Fruit fly (Drosophila melanogaster) whole organism, embryonic: ENCODE data around the gene Ccp84Ac.

Experiments
- Bgb ChIP-seq: fragments of 200-800 bp; sonication (Bioruptor generic); IDR thresholded peaks from 2 replicates; pipeline ENCODE4 v1.3.6; 2022; ENCODE audit warnings: missing biosample characterization, missing genetic modification characterization; ENCODE audit not compliant: partially characterized antibody
- BtbVII ChIP-seq: fragments of 200-800 bp; sonication (Bioruptor generic); optimal IDR thresholded peaks from 3 replicates; lab custom pipeline; 2017; ENCODE audit warnings: missing biosample characterization, mild to moderate bottlenecking, missing genetic modification characterization
- Bteb2 ChIP-seq: fragments of 200-800 bp; sonication (Bioruptor generic); optimal IDR thresholded peaks from 2 replicates; lab custom pipeline; 2016; ENCODE audit warnings: missing biosample characterization, missing genetic modification characterization
- CG10274 ChIP-seq: fragments of 200-800 bp; sonication (Bioruptor generic); optimal IDR thresholded peaks from 3 replicates; lab custom pipeline; 2017; ENCODE audit warnings: missing biosample characterization, mild to moderate bottlenecking, missing genetic modification characterization
- CG10366 ChIP-seq: fragments of 200-800 bp; sonication (Bioruptor generic); IDR thresholded peaks from 2 replicates; pipeline ENCODE4 v1.3.6; 2022; ENCODE audit warnings: missing biosample characterization, missing genetic modification characterization
- CG11695 ChIP-seq: fragments of 200-800 bp; sonication (Bioruptor generic); IDR thresholded peaks from 3 replicates; pipeline ENCODE4 v1.3.6; 2022; ENCODE audit warnings: missing biosample characterization, missing genetic modification characterization
- CG14710 ChIP-seq: fragments of 200-800 bp; sonication (Bioruptor generic); optimal IDR thresholded peaks from 3 replicates; lab custom pipeline; 2019; ENCODE audit warnings: missing biosample characterization, mild to moderate bottlenecking, missing genetic modification characterization, moderate library complexity
- CG14965 ChIP-seq: fragments of 200-800 bp; sonication (Bioruptor generic); optimal IDR thresholded peaks from 2 replicates; lab custom pipeline; 2016; ENCODE audit warnings: missing biosample characterization, missing genetic modification characterization, borderline replicate concordance
- CG15011 ChIP-seq: fragments of 200-800 bp; sonication (Bioruptor generic); optimal IDR thresholded peaks from 3 replicates; lab custom pipeline; 2018; ENCODE audit warnings: missing biosample characterization, mild to moderate bottlenecking, missing genetic modification characterization
- CG15514 ChIP-seq: fragments of 200-800 bp; sonication (Bioruptor generic); optimal IDR thresholded peaks from 3 replicates; lab custom pipeline; 2017; ENCODE audit warnings: missing biosample characterization, missing genetic modification characterization, mild to moderate bottlenecking, moderate library complexity, missing genetic modification reagents
- CG16863 ChIP-seq: fragments of 200-800 bp; sonication (Bioruptor generic); optimal IDR thresholded peaks from 3 replicates; lab custom pipeline; 2016; ENCODE audit warnings: missing biosample characterization, missing genetic modification characterization
- CG17612 ChIP-seq: fragments of 200-800 bp; sonication (Bioruptor generic); IDR thresholded peaks from 2 replicates; pipeline ENCODE4 v1.3.6; 2022; ENCODE audit warnings: missing biosample characterization, missing genetic modification characterization
- CG18599 ChIP-seq: fragments of 200-800 bp; sonication (Bioruptor generic); optimal IDR thresholded peaks from 3 replicates; lab custom pipeline; 2017; ENCODE audit warnings: missing biosample characterization, missing genetic modification characterization, mild to moderate bottlenecking, moderate library complexity, missing genetic modification reagents
- CG3065 ChIP-seq: fragments of 200-800 bp; sonication (Bioruptor generic); optimal IDR thresholded peaks from 2 replicates; lab custom pipeline; 2016; ENCODE audit warnings: missing biosample characterization, missing genetic modification characterization
- CG32767 ChIP-seq: fragments of 200-800 bp; sonication (Bioruptor generic); IDR thresholded peaks from 2 replicates; pipeline ENCODE4 v1.3.6; 2022; ENCODE audit warnings: missing biosample characterization, missing genetic modification characterization
- CG3847 ChIP-seq: fragments of 200-800 bp; sonication (Bioruptor generic); IDR thresholded peaks from 2 replicates; pipeline ENCODE4 v1.3.6; 2022; ENCODE audit warnings: missing biosample characterization, missing genetic modification characterization
- CG6689 ChIP-seq: fragments of 200-800 bp; sonication (Bioruptor generic); IDR thresholded peaks from 2 replicates; pipeline ENCODE4 v1.3.6; 2022; ENCODE audit warnings: missing biosample characterization, missing genetic modification characterization
- CG7271 ChIP-seq: fragments of 200-800 bp; sonication (Bioruptor generic); optimal IDR thresholded peaks from 2 replicates; lab custom pipeline; 2018; ENCODE audit warnings: missing biosample characterization, mild to moderate bottlenecking, missing genetic modification characterization, moderate library complexity
- CG7963 ChIP-seq: fragments of 200-800 bp; sonication (Bioruptor generic); IDR thresholded peaks from 3 replicates; pipeline ENCODE4 v1.3.6; 2022; ENCODE audit warnings: missing biosample characterization, missing genetic modification characterization; ENCODE audit not compliant: partially characterized antibody
- CG8359 ChIP-seq: fragments of 200-800 bp; sonication (Bioruptor generic); optimal IDR thresholded peaks from 2 replicates; lab custom pipeline; 2017; ENCODE audit warnings: missing biosample characterization, mild to moderate bottlenecking, missing genetic modification characterization, borderline replicate concordance
- D19B ChIP-seq: fragments of 200-800 bp; sonication (Bioruptor generic); optimal IDR thresholded peaks from 2 replicates; lab custom pipeline; 2017; ENCODE audit warnings: missing biosample characterization, mild to moderate bottlenecking, missing genetic modification characterization
- Hr3 ChIP-seq: fragments of 200-800 bp; sonication (Bioruptor generic); optimal IDR thresholded peaks from 3 replicates; lab custom pipeline; 2016; ENCODE audit warnings: missing biosample characterization, missing genetic modification characterization
- Hr51 ChIP-seq, 2 experiments: fragments of 200-800 bp; sonication (Bioruptor generic); optimal IDR thresholded peaks; 2 replicates in 1 of 2; 3 replicates in 1 of 2; lab custom pipeline; 2016 to 2018; ENCODE audit warnings: missing biosample characterization in 2 of 2, missing genetic modification characterization in 2 of 2, mild to moderate bottlenecking in 1 of 2, moderate library complexity in 1 of 2
- Jarid2 ChIP-seq: fragments of 200-800 bp; sonication (Bioruptor generic); optimal IDR thresholded peaks from 3 replicates; lab custom pipeline; 2017; ENCODE audit warnings: mild to moderate bottlenecking, missing biosample characterization, missing genetic modification reagents, missing genetic modification characterization
- Med ChIP-seq: fragments of 200-800 bp; sonication (Bioruptor generic); peaks from one replicate; lab custom pipeline; 2016; ENCODE audit warnings: missing biosample characterization, missing genetic modification characterization, mild to moderate bottlenecking, inconsistent platforms, moderate library complexity
- Six4 ChIP-seq: fragments of 200-800 bp; sonication (Bioruptor generic); optimal IDR thresholded peaks from 2 replicates; lab custom pipeline; 2016; ENCODE audit warnings: missing biosample characterization, missing genetic modification characterization
- ara ChIP-seq: fragments of 200-800 bp; sonication (Bioruptor generic); IDR thresholded peaks from 2 replicates; pipeline ENCODE4 v1.3.6; 2022; ENCODE audit warnings: missing biosample characterization, missing genetic modification characterization
- ato ChIP-seq: fragments of 200-800 bp; sonication (Bioruptor generic); IDR thresholded peaks from 2 replicates; pipeline ENCODE4 v1.3.6; 2022; ENCODE audit warnings: missing biosample characterization, missing genetic modification characterization; ENCODE audit not compliant: partially characterized antibody
- bbx ChIP-seq: fragments of 200-800 bp; sonication (Bioruptor generic); IDR thresholded peaks from 2 replicates; pipeline ENCODE4 v1.3.6; 2022; ENCODE audit warnings: missing biosample characterization, missing genetic modification characterization; ENCODE audit not compliant: partially characterized antibody
- caup ChIP-seq: fragments of 200-800 bp; sonication (Bioruptor generic); optimal IDR thresholded peaks from 3 replicates; lab custom pipeline; 2017; ENCODE audit warnings: missing biosample characterization, mild to moderate bottlenecking, missing genetic modification characterization, moderate library complexity; ENCODE audit not compliant: severe bottlenecking
- cg ChIP-seq: fragments of 200-800 bp; sonication (Bioruptor generic); optimal IDR thresholded peaks from 3 replicates; lab custom pipeline; 2019; ENCODE audit warnings: missing biosample characterization, mild to moderate bottlenecking, missing genetic modification characterization, moderate library complexity
- da ChIP-seq: fragments of 200-800 bp; sonication (Bioruptor generic); optimal IDR thresholded peaks from 2 replicates; lab custom pipeline; 2016; ENCODE audit warnings: missing biosample characterization, missing genetic modification characterization
- en ChIP-seq: fragments of 200-800 bp; sonication (Bioruptor generic); optimal IDR thresholded peaks from 2 replicates; lab custom pipeline; 2016; ENCODE audit warnings: missing biosample characterization, missing genetic modification characterization
- gsb-n ChIP-seq: fragments of 200-800 bp; sonication (Bioruptor generic); optimal IDR thresholded peaks from 3 replicates; lab custom pipeline; 2018; ENCODE audit warnings: missing biosample characterization, mild to moderate bottlenecking, missing genetic modification characterization
- hbn ChIP-seq: fragments of 200-800 bp; sonication (Bioruptor generic); IDR thresholded peaks from 2 replicates; pipeline ENCODE4 v1.3.6; 2022; ENCODE audit warnings: missing biosample characterization, missing genetic modification characterization; ENCODE audit not compliant: partially characterized antibody
- jigr1 ChIP-seq: fragments of 200-800 bp; sonication (Bioruptor generic); IDR thresholded peaks from 3 replicates; pipeline ENCODE4 v1.3.6; 2022; ENCODE audit warnings: missing biosample characterization, missing genetic modification characterization
- lab ChIP-seq: fragments of 200-800 bp; sonication (Bioruptor generic); optimal IDR thresholded peaks from 3 replicates; lab custom pipeline; 2017; ENCODE audit warnings: missing biosample characterization, missing genetic modification characterization, mild to moderate bottlenecking, moderate library complexity, missing genetic modification reagents
- lmd ChIP-seq: fragments of 200-800 bp; sonication (Bioruptor generic); IDR thresholded peaks from 2 replicates; pipeline ENCODE4 v1.3.6; 2022; ENCODE audit warnings: missing biosample characterization, missing genetic modification characterization
- nmo ChIP-seq: fragments of 200-800 bp; sonication (Bioruptor generic); optimal IDR thresholded peaks from 2 replicates; lab custom pipeline; 2018; ENCODE audit warnings: missing biosample characterization, mild to moderate bottlenecking, missing genetic modification characterization, moderate library complexity
- p53 ChIP-seq: fragments of 200-800 bp; sonication (Bioruptor generic); optimal IDR thresholded peaks from 2 replicates; lab custom pipeline; 2016; ENCODE audit warnings: missing biosample characterization, missing genetic modification characterization
- sens ChIP-seq: fragments of 200-800 bp; sonication (Bioruptor generic); peaks from one replicate; lab custom pipeline; 2016; ENCODE audit warnings: missing biosample characterization, missing genetic modification characterization
- seq ChIP-seq: fragments of 200-800 bp; sonication (Bioruptor generic); IDR thresholded peaks from 2 replicates; pipeline ENCODE4 v1.3.6; 2022; ENCODE audit warnings: missing biosample characterization, missing genetic modification characterization
- slbo ChIP-seq: fragments of 200-800 bp; sonication (Bioruptor generic); IDR thresholded peaks from 2 replicates; pipeline ENCODE4 v1.3.6; 2022; ENCODE audit warnings: missing biosample characterization, missing genetic modification characterization
- sqz ChIP-seq: fragments of 200-800 bp; sonication (Bioruptor generic); optimal IDR thresholded peaks from 3 replicates; lab custom pipeline; 2018; ENCODE audit warnings: missing biosample characterization, mild to moderate bottlenecking, missing genetic modification characterization
- sr ChIP-seq: fragments of 200-800 bp; sonication (Bioruptor generic); IDR thresholded peaks from 3 replicates; pipeline ENCODE4 v1.3.6; 2022; ENCODE audit warnings: missing biosample characterization, missing genetic modification characterization
- ssp ChIP-seq: fragments of 200-800 bp; sonication (Bioruptor generic); IDR thresholded peaks from 2 replicates; pipeline ENCODE4 v1.3.6; 2022; ENCODE audit warnings: missing biosample characterization, missing genetic modification characterization
- vvl ChIP-seq: fragments of 200-800 bp; sonication (Bioruptor generic); IDR thresholded peaks from 2 replicates; pipeline ENCODE4 v1.3.6; 2022; ENCODE audit warnings: missing biosample characterization, missing genetic modification characterization
- yki ChIP-seq: fragments of >200 bp; optimal IDR thresholded peaks from 3 replicates; lab custom pipeline; 2018
- zen2 ChIP-seq: fragments of 200-800 bp; sonication (Bioruptor generic); IDR thresholded peaks from 3 replicates; pipeline ENCODE4 v1.3.6; 2022; ENCODE audit warnings: missing biosample characterization, missing genetic modification characterization; ENCODE audit not compliant: partially characterized antibody
- zfh1 ChIP-seq: fragments of 200-800 bp; sonication (Bioruptor generic); IDR thresholded peaks from 3 replicates; pipeline ENCODE4 v1.3.6; 2022; ENCODE audit warnings: missing biosample characterization, missing genetic modification characterization
- zfh2 ChIP-seq: fragments of 200-800 bp; sonication (Bioruptor generic); optimal IDR thresholded peaks from 2 replicates; lab custom pipeline; 2016; ENCODE audit warnings: missing biosample characterization, missing genetic modification characterization

Ccp84Ac gene

dm6 chr3R:6659941-6660340, 36.1 kb downstream of the Ccp84Ac start, which contains the start of gene agt (continued):
- TF ChIP-seq gsb-n (tag; lab: Kevin White, UChicago) (no peak), sqz (GFP tag; lab: Kevin White, UChicago) (no peak), zfh2 (GFP tag; lab: Kevin White, UChicago) (no peak), bbx (GFP tag; lab: Robert Waterston, UW) (0 out of 2 replicates have a peak, but pooled peaks have one; percentile 35), CG15011 (no peak), D19B (GFP tag; lab: Kevin White, UChicago) (no peak), cg (GFP tag; lab: Kevin White, UChicago) (no peak), CG7963 (GFP tag; lab: Robert Waterston, UW) (no peak), sens (peak; percentile 17), en (GFP tag; lab: Kevin White, UChicago) (no peak), CG7271 (tag; lab: Kevin White, UChicago) (no peak), ara (no peak), CG3847 (peak; percentile 60; the same call in 1 of the 2 replicates), CG10274 (GFP tag; lab: Kevin White, UChicago) (no peak), Six4 (GFP tag; lab: Kevin White, UChicago) (no peak), CG17612 (no peak), zfh1 (GFP tag; lab: Robert Waterston, UW) (no peak), CG8359 (GFP tag; lab: Kevin White, UChicago) (no peak), Hr51 (GFP tag; optimal IDR thresholded peaks at IDR 0.05; lab: Kevin White, UChicago) (no peak), BtbVII (GFP tag; lab: Kevin White, UChicago) (no peak), sr (GFP tag; lab: Robert Waterston, UW) (no peak), CG10366 (GFP tag; lab: Robert Waterston, UW) (no peak), da (no peak), hbn (no peak), CG6689 (GFP tag; lab: Robert Waterston, UW) (no peak), CG32767 (GFP tag; lab: Robert Waterston, UW) (no peak), caup (GFP tag; lab: Kevin White, UChicago) (no peak), Jarid2 (peak; percentile 33), slbo (GFP tag; lab: Robert Waterston, UW) (peak; percentile 54; the same call in 1 of the 2 replicates), CG15514 (GFP tag; lab: Kevin White, UChicago) (peak; percentile 73), yki (lab: Kevin White, UChicago) (no peak), lmd (GFP tag; lab: Robert Waterston, UW) (no peak), CG3065 (GFP tag; lab: Kevin White, UChicago) (no peak), CG14965 (GFP tag; lab: Kevin White, UChicago) (no peak), vvl (GFP tag; lab: Robert Waterston, UW) (0 out of 2 replicates have a peak, but pooled peaks have one; percentile 25), nmo (GFP tag; lab: Kevin White, UChicago) (peak; percentile 28), CG16863 (GFP tag; lab: Kevin White, UChicago) (no peak), CG18599 (no peak), jigr1 (GFP tag; lab: Robert Waterston, UW) (no peak), lab (GFP tag; lab: Kevin White, UChicago) (no peak), CG14710 (tag; lab: Kevin White, UChicago) (peak; percentile 71), ssp (GFP tag; lab: Robert Waterston, UW) (no peak), zen2 (GFP tag; lab: Robert Waterston, UW) (no peak), seq (GFP tag; lab: Robert Waterston, UW) (no peak), Bteb2 (GFP tag; lab: Kevin White, UChicago) (no peak), ato (no peak), Med (GFP tag; lab: Kevin White, UChicago) (peak; percentile 46), Bgb (peak; percentile 37; the same call in 1 of the 2 replicates), Hr3 (GFP tag; lab: Kevin White, UChicago) (no peak), p53 (GFP tag; lab: Kevin White, UChicago) (no peak), CG11695 (GFP tag; lab: Robert Waterston, UW) (no peak)
